Worm (Caenorhabditis elegans) whole organism, young adult: ENCODE results near the gene col-130.

Experiments
- B0336.3 ChIP-seq: fragments of 200-800 bp; sonication (Bioruptor generic); IDR thresholded peaks from 2 replicates; pipeline ENCODE4 v1.3.6; 2022; ENCODE audit warnings: missing genetic modification characterization, missing compliant biosample characterization
- F10E7.11 ChIP-seq: sonication (generic microtip); optimal IDR thresholded peaks from 2 replicates; lab custom pipeline; 2017; ENCODE audit warnings: mild to moderate bottlenecking, missing genetic modification characterization, moderate library complexity, missing compliant biosample characterization
- F23B12.7 ChIP-seq: sonication (generic microtip); optimal IDR thresholded peaks from 2 replicates; lab custom pipeline; 2017; ENCODE audit warnings: missing genetic modification characterization, mild to moderate bottlenecking, missing compliant biosample characterization, antibody characterized with exemption, moderate library complexity; ENCODE audit not compliant: insufficient read depth
- F49E8.2 ChIP-seq: sonication (generic microtip); optimal IDR thresholded peaks from 3 replicates; lab custom pipeline; 2017; ENCODE audit warnings: missing genetic modification characterization, mild to moderate bottlenecking, missing compliant biosample characterization, antibody characterized with exemption, moderate library complexity; ENCODE audit not compliant: insufficient read depth
- T07F8.4 ChIP-seq: sonication (generic microtip); optimal IDR thresholded peaks from 2 replicates; lab custom pipeline; 2016; ENCODE audit warnings: mild to moderate bottlenecking, missing genetic modification characterization, moderate library complexity, missing compliant biosample characterization
- Y79H2A.3 ChIP-seq: fragments of 200-800 bp; sonication (Bioruptor generic); conservative IDR thresholded peaks from 2 replicates; pipeline ENCODE4 v1.3.6; 2022; ENCODE audit warnings: missing genetic modification reagents, missing genetic modification characterization, missing compliant biosample characterization
- ama-1 ChIP-seq, 3 experiments: fragments of 150-350 bp in 1 of 3; sonication (generic microtip) in 2 of 3; optimal IDR thresholded peaks; 2 replicates each; lab custom pipeline; 2014 to 2018; ENCODE audit warnings: missing biosample characterization in 2 of 3, missing genetic modification characterization in 2 of 3, missing genetic modification reagents in 2 of 3
- aptf-2 ChIP-seq: fragments of 200-800 bp; sonication (Bioruptor generic); conservative IDR thresholded peaks from 2 replicates; pipeline ENCODE4 v1.3.6; 2022; ENCODE audit warnings: missing genetic modification reagents, missing genetic modification characterization, missing compliant biosample characterization
- athp-1 ChIP-seq: sonication (generic microtip); optimal IDR thresholded peaks from 2 replicates; lab custom pipeline; 2017; ENCODE audit warnings: mild to moderate bottlenecking, missing genetic modification characterization, missing compliant biosample characterization
- attf-3 ChIP-seq: fragments of 200-800 bp; sonication (Bioruptor generic); conservative IDR thresholded peaks from 2 replicates; pipeline ENCODE4 v1.3.6; 2022; ENCODE audit warnings: missing genetic modification reagents, missing genetic modification characterization, missing compliant biosample characterization
- bed-1 ChIP-seq: fragments of 200-800 bp; sonication (Bioruptor generic); IDR thresholded peaks from 2 replicates; pipeline ENCODE4 v1.3.6; 2022; ENCODE audit warnings: missing genetic modification reagents, missing genetic modification characterization, missing compliant biosample characterization
- ccch-3 ChIP-seq: fragments of 200-800 bp; sonication (Bioruptor generic); optimal IDR thresholded peaks from 2 replicates; lab custom pipeline; 2018; ENCODE audit warnings: mild to moderate bottlenecking, missing genetic modification characterization, missing compliant biosample characterization
- cebp-2 ChIP-seq: fragments of 200-800 bp; sonication (Bioruptor generic); IDR thresholded peaks from 2 replicates; pipeline ENCODE4 v1.3.6; 2022; ENCODE audit warnings: missing genetic modification characterization, missing compliant biosample characterization
- ceh-27 ChIP-seq: fragments of 200-800 bp; sonication (Bioruptor generic); optimal IDR thresholded peaks from 2 replicates; lab custom pipeline; 2018; ENCODE audit warnings: mild to moderate bottlenecking, missing genetic modification characterization, moderate library complexity, missing compliant biosample characterization
- ceh-91 ChIP-seq: fragments of 200-800 bp; sonication (Bioruptor generic); IDR thresholded peaks from 2 replicates; pipeline ENCODE4 v1.3.6; 2022; ENCODE audit warnings: missing genetic modification reagents, missing genetic modification characterization, missing compliant biosample characterization
- chd-7 ChIP-seq: sonication (generic microtip); optimal IDR thresholded peaks from 2 replicates; lab custom pipeline; 2016; ENCODE audit warnings: mild to moderate bottlenecking, missing genetic modification characterization, moderate library complexity, missing compliant biosample characterization
- die-1 ChIP-seq: sonication (generic microtip); optimal IDR thresholded peaks from 2 replicates; lab custom pipeline; 2016; ENCODE audit warnings: missing genotype, mild to moderate bottlenecking, missing genetic modification characterization, missing compliant biosample characterization
- dox-1 ChIP-seq: fragments of 200-800 bp; sonication (Bioruptor generic); IDR thresholded peaks from 2 replicates; pipeline ENCODE4 v1.3.6; 2022; ENCODE audit warnings: missing genetic modification reagents, missing genetic modification characterization, missing compliant biosample characterization
- dpff-1 ChIP-seq: sonication (generic microtip); optimal IDR thresholded peaks from 2 replicates; lab custom pipeline; 2017; ENCODE audit warnings: mild to moderate bottlenecking, missing genetic modification characterization, missing compliant biosample characterization
- dpl-1 ChIP-seq: fragments of 150-350 bp; optimal IDR thresholded peaks from 2 replicates; lab custom pipeline; 2014; ENCODE audit warnings: missing biosample characterization, missing genetic modification reagents, missing genetic modification characterization
- egl-18 ChIP-seq: fragments of 200-800 bp; sonication (Bioruptor generic); IDR thresholded peaks from 2 replicates; pipeline ENCODE4 v1.3.6; 2022; ENCODE audit warnings: missing genetic modification reagents, missing genetic modification characterization, missing compliant biosample characterization
- egl-44 ChIP-seq: fragments of 200-800 bp; sonication (Bioruptor generic); IDR thresholded peaks from 2 replicates; pipeline ENCODE4 v1.3.6; 2022; ENCODE audit warnings: missing genetic modification reagents, missing genetic modification characterization, missing compliant biosample characterization
- ekl-4 ChIP-seq: fragments of 200-800 bp; sonication (Bioruptor generic); IDR thresholded peaks from 2 replicates; pipeline ENCODE4 v1.3.6; 2022; ENCODE audit warnings: missing genetic modification reagents, missing genetic modification characterization, missing compliant biosample characterization
- ets-4 ChIP-seq: fragments of 200-800 bp; sonication (Bioruptor generic); optimal IDR thresholded peaks from 2 replicates; lab custom pipeline; 2018; ENCODE audit warnings: mild to moderate bottlenecking, missing genetic modification characterization, missing compliant biosample characterization
- fkh-3 ChIP-seq: sonication (generic microtip); optimal IDR thresholded peaks from 2 replicates; lab custom pipeline; 2016; ENCODE audit warnings: mild to moderate bottlenecking, missing genetic modification characterization, missing compliant biosample characterization
- gei-17 ChIP-seq: fragments of 200-800 bp; sonication (Bioruptor generic); optimal IDR thresholded peaks from 2 replicates; lab custom pipeline; 2018; ENCODE audit warnings: mild to moderate bottlenecking, missing genetic modification characterization, missing compliant biosample characterization
- him-1 ChIP-seq: sonication (generic microtip); optimal IDR thresholded peaks from 2 replicates; lab custom pipeline; 2016; ENCODE audit warnings: missing genotype, missing genetic modification reagents, missing genetic modification characterization, missing compliant biosample characterization
- hlh-12 ChIP-seq: sonication (generic microtip); optimal IDR thresholded peaks from 2 replicates; lab custom pipeline; 2016; ENCODE audit warnings: missing genetic modification characterization, missing compliant biosample characterization
- hmg-20 ChIP-seq: fragments of 200-800 bp; sonication (Bioruptor generic); IDR thresholded peaks from 2 replicates; pipeline ENCODE4 v1.3.6; 2022; ENCODE audit warnings: missing genetic modification reagents, missing genetic modification characterization, missing compliant biosample characterization
- hrde-1 ChIP-seq: sonication (generic microtip); optimal IDR thresholded peaks from 2 replicates; lab custom pipeline; 2016; ENCODE audit warnings: missing genetic modification characterization, mild to moderate bottlenecking, missing compliant biosample characterization, moderate library complexity, missing genotype, missing genetic modification reagents, borderline replicate concordance
- let-607 ChIP-seq, 2 experiments: fragments of 200-800 bp in 1 of 2; sonication (Bioruptor generic) in 1 of 2; sonication (generic microtip) in 1 of 2; optimal IDR thresholded peaks; 2 replicates each; lab custom pipeline; 2016 to 2018; ENCODE audit warnings: mild to moderate bottlenecking in 2 of 2, missing compliant biosample characterization in 2 of 2, missing genetic modification characterization in 2 of 2, moderate library complexity in 2 of 2, missing genotype in 1 of 2
- lir-1 ChIP-seq: fragments of 200-800 bp; sonication (Bioruptor generic); conservative IDR thresholded peaks from 2 replicates; pipeline ENCODE4 v1.3.6; 2022; ENCODE audit warnings: missing genetic modification reagents, missing genetic modification characterization, missing compliant biosample characterization
- madf-8 ChIP-seq: fragments of 200-800 bp; sonication (Bioruptor generic); conservative IDR thresholded peaks from 2 replicates; pipeline ENCODE4 v1.3.6; 2022; ENCODE audit warnings: missing genetic modification reagents, missing genetic modification characterization, missing compliant biosample characterization
- mel-28 ChIP-seq: sonication (generic microtip); optimal IDR thresholded peaks from 2 replicates; lab custom pipeline; 2016; ENCODE audit warnings: borderline replicate concordance, mild to moderate bottlenecking, missing genetic modification characterization, missing compliant biosample characterization
- nfya-1 ChIP-seq: sonication (generic microtip); optimal IDR thresholded peaks from 2 replicates; lab custom pipeline; 2017; ENCODE audit warnings: antibody characterized with exemption, missing compliant biosample characterization, missing genetic modification characterization, borderline replicate concordance; ENCODE audit not compliant: insufficient read depth
- nfya-2 ChIP-seq: fragments of 200-800 bp; sonication (Bioruptor generic); IDR thresholded peaks from 2 replicates; pipeline ENCODE4 v1.3.6; 2022; ENCODE audit warnings: missing genetic modification reagents, missing genetic modification characterization, missing compliant biosample characterization
- pbrm-1 ChIP-seq: fragments of 200-800 bp; sonication (Bioruptor generic); IDR thresholded peaks from 2 replicates; pipeline ENCODE4 v1.3.6; 2022; ENCODE audit warnings: missing genetic modification reagents, missing genetic modification characterization, missing compliant biosample characterization
- repo-1 ChIP-seq: sonication (generic microtip); optimal IDR thresholded peaks from 2 replicates; lab custom pipeline; 2017; ENCODE audit warnings: mild to moderate bottlenecking, missing genetic modification characterization, missing compliant biosample characterization
- sdz-38 ChIP-seq: sonication (generic microtip); optimal IDR thresholded peaks from 2 replicates; lab custom pipeline; 2016; ENCODE audit warnings: missing genotype, missing genetic modification characterization, missing compliant biosample characterization
- sea-2 ChIP-seq: fragments of 200-800 bp; sonication (Bioruptor generic); IDR thresholded peaks from 2 replicates; pipeline ENCODE4 v1.3.6; 2022; ENCODE audit warnings: missing genetic modification characterization, missing compliant biosample characterization
- snpc-1.1 ChIP-seq: sonication (generic microtip); optimal IDR thresholded peaks from 2 replicates; lab custom pipeline; 2017; ENCODE audit warnings: missing genetic modification characterization, mild to moderate bottlenecking, missing compliant biosample characterization, antibody characterized with exemption, moderate library complexity, missing genotype, missing genetic modification reagents; ENCODE audit not compliant: insufficient read depth
- snpc-1.3 ChIP-seq: sonication (generic microtip); optimal IDR thresholded peaks from 2 replicates; lab custom pipeline; 2017; ENCODE audit warnings: missing genetic modification characterization, mild to moderate bottlenecking, missing compliant biosample characterization, antibody characterized with exemption, moderate library complexity, missing genotype, missing genetic modification reagents; ENCODE audit not compliant: insufficient read depth
- sptf-2 ChIP-seq: fragments of 200-800 bp; sonication (Bioruptor generic); optimal IDR thresholded peaks from 2 replicates; lab custom pipeline; 2018; ENCODE audit warnings: mild to moderate bottlenecking, missing genetic modification characterization, missing compliant biosample characterization
- xnd-1 ChIP-seq: sonication (generic microtip); optimal IDR thresholded peaks from 2 replicates; lab custom pipeline; 2016; ENCODE audit warnings: missing genotype, missing genetic modification reagents, missing genetic modification characterization, missing compliant biosample characterization
- ztf-25 ChIP-seq: fragments of 200-800 bp; sonication (Bioruptor generic); IDR thresholded peaks from 2 replicates; pipeline ENCODE4 v1.3.6; 2022; ENCODE audit warnings: missing genetic modification reagents, missing genetic modification characterization, missing compliant biosample characterization
- ztf-6 ChIP-seq: fragments of 200-800 bp; sonication (Bioruptor generic); IDR thresholded peaks from 2 replicates; pipeline ENCODE4 v1.3.6; 2022; ENCODE audit warnings: missing genetic modification reagents, missing genetic modification characterization, missing compliant biosample characterization

col-130 gene

DNA sequence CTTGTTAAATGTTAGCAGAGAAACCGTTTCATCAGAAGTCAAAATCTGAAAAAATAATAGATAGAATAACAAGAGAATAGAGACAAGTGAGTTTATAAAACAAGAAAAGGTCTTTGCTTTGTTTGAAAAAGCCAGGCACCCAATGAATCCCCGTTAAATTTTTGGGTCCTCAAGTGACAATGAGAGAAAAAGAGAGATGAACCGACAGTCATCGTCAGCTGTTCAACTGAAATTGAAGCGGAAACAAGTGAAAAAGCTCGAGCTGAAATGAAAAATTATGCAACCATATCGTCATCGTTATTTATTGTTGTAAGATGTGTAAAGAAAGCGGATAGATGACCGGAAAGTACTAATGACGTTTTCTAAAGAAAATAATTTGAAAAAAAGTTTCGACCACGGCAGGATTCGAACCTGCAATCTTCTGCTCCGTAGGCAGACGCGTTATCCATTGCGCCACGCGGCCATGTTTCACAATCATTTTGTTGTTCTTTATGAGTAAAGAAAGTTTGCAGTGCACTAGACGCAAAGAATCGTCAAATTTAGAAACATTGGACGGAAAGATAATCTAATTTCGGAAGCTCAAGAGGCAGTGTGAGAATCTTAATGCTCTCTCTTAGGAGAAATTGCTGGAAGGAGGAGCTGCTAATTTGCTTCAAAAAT, 10.7 kb downstream of the col-130 start, which contains the start of gene F08G5.3:
TSS of gene F08G5.3 (minus strand) at position 51 of the 660 bp plus-strand sequence.
- TF ChIP-seq madf-8 (GFP tag; lab: Robert Waterston, UW) (no peak; the same call in 1 of the 2 replicates), ama-1 (optimal IDR thresholded peaks at IDR 0.05; lab: Kevin White, UChicago) (no peak), ama-1 (GFP tag; optimal IDR thresholded peaks at IDR 0.05; lab: Kevin White, UChicago) (peak; percentile 70 to 73), nfya-2 (GFP tag; lab: Robert Waterston, UW) (no peak), dox-1 (GFP tag; lab: Robert Waterston, UW) (peak; percentile 74), hmg-20 (GFP tag; lab: Robert Waterston, UW) (no peak), egl-44 (GFP tag; lab: Robert Waterston, UW) (peak; percentile 27; the same call in 1 of the 2 replicates), ceh-91 (GFP tag; lab: Robert Waterston, UW) (no peak), F10E7.11 (tag; lab: Kevin White, UChicago) (no peak), T07F8.4 (tag; lab: Kevin White, UChicago) (peak; percentile 83), ztf-25 (GFP tag; lab: Robert Waterston, UW) (peak; percentile 94), ceh-27 (peak; percentile 46), B0336.3 (GFP tag; lab: Robert Waterston, UW) (no peak), bed-1 (0 out of 2 replicates have a peak, but pooled peaks have one; percentile 68), nfya-1 (no peak), dpff-1 (no peak), dpl-1 (GFP tag; lab: Kevin White, UChicago) (peak; percentile 9), fkh-3 (tag; lab: Kevin White, UChicago) (peak; percentile 47), F23B12.7 (tag; lab: Kevin White, UChicago) (peak; percentile 73), hrde-1 (peak; percentile 67), pbrm-1 (GFP tag; lab: Robert Waterston, UW) (peak; percentile 77), die-1 (tag; lab: Kevin White, UChicago) (peak; percentile 89), gei-17 (GFP tag; lab: Kevin White, UChicago) (no peak), ztf-6 (GFP tag; lab: Robert Waterston, UW) (no peak), cebp-2 (GFP tag; lab: Robert Waterston, UW) (peak; percentile 90; the same call in 1 of the 2 replicates), Y79H2A.3 (GFP tag; lab: Robert Waterston, UW) (no peak), snpc-1.1 (tag; lab: Kevin White, UChicago) (peak; percentile 78), snpc-1.3 (tag; lab: Kevin White, UChicago) (peak; percentile 74), mel-28 (tag; lab: Kevin White, UChicago) (no peak), chd-7 (tag; lab: Kevin White, UChicago) (peak; percentile 47), sdz-38 (tag; lab: Kevin White, UChicago) (no peak), let-607 (tag; optimal IDR thresholded peaks at IDR 0.05; lab: Kevin White, UChicago) (peak in 1 of 2 experiments; percentile 29), sptf-2 (GFP tag; lab: Kevin White, UChicago) (no peak), repo-1 (tag; lab: Kevin White, UChicago) (peak; percentile 24), ets-4 (GFP tag; lab: Kevin White, UChicago) (no peak), F49E8.2 (tag; lab: Kevin White, UChicago) (peak; percentile 36), xnd-1 (tag; lab: Kevin White, UChicago) (no peak), aptf-2 (GFP tag; lab: Robert Waterston, UW) (no peak), hlh-12 (peak; percentile 38), athp-1 (peak; percentile 58), egl-18 (0 out of 2 replicates have a peak, but pooled peaks have one; percentile 9), him-1 (tag; lab: Kevin White, UChicago) (peak; percentile 88), attf-3 (GFP tag; lab: Robert Waterston, UW) (peak; percentile 42; the same call in 1 of the 2 replicates), ccch-3 (GFP tag; lab: Kevin White, UChicago) (no peak), lir-1 (no peak), sea-2 (GFP tag; lab: Robert Waterston, UW) (no peak), ekl-4 (GFP tag; lab: Robert Waterston, UW) (0 out of 2 replicates have a peak, but pooled peaks have one; percentile 46)
